Worm (Caenorhabditis elegans): ENCODE results near the gene C34F6.11.
A peak's percentile ranks its signal among the peaks of the same experiment; 100 is the strongest.

C34F6.11 gene

DNA sequence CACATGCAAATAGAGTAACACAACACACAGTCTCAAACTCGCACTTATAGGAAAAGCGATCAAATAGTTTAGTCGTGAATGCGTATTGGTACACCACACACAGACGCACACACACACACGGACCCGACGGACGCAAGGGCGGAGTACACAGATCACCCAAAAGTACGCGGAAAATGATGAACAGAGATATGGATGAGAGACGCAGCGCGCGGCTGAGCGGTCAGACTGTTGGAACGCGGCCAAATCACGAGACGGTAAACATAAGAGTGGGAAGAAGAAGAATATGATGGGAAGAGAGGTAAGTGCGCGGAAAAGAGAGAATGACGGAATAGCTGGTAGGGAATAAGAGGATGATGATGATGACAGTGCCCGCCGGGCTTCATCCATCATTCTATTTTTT, 44.4 kb upstream of the C34F6.11 start (continued):
- TF ChIP-seq sox-2 (GFP tag; IDR thresholded peaks at IDR 0.05) (no peak), K09A11.1 (tag; optimal IDR thresholded peaks at IDR 0.05; ENCODE audit: insufficient read depth) (no peak), fax-1 (tag; optimal IDR thresholded peaks at IDR 0.05) (no peak), ceh-2 (tag; optimal IDR thresholded peaks at IDR 0.05) (peak; percentile 59), fkh-10 (GFP tag; optimal IDR thresholded peaks at IDR 0.05) (no peak), ceh-30 (tag; optimal IDR thresholded peaks at IDR 0.05) (no peak), syd-9 (tag; optimal IDR thresholded peaks at IDR 0.05) (no peak), ceh-24 (tag; optimal IDR thresholded peaks at IDR 0.05) (no peak), hlh-30 (tag; optimal IDR thresholded peaks at IDR 0.05; ENCODE audit: insufficient read depth) (peak; percentile 92), hlh-15 (tag; optimal IDR thresholded peaks at IDR 0.05) (no peak), unc-3 (GFP tag; conservative IDR thresholded peaks at IDR 0.05) (no peak), unc-3 (tag; optimal IDR thresholded peaks at IDR 0.05) (no peak), ceh-34 (tag; optimal IDR thresholded peaks at IDR 0.05) (peak; percentile 79), ttx-3 (tag; optimal IDR thresholded peaks at IDR 0.05) (no peak), elt-2 (tag; optimal IDR thresholded peaks at IDR 0.05) (peak; percentile 3), F13H6.1 (tag; optimal IDR thresholded peaks at IDR 0.05) (no peak), eyg-1 (tag; optimal IDR thresholded peaks at IDR 0.05) (no peak), unc-42 (tag; optimal IDR thresholded peaks at IDR 0.05) (no peak), C38D4.7 (GFP tag; optimal IDR thresholded peaks at IDR 0.05) (no peak), ceh-48 (tag; optimal IDR thresholded peaks at IDR 0.05) (no peak), C08G9.2 (tag; optimal IDR thresholded peaks at IDR 0.05) (peak; percentile 44), hlh-8 (tag; optimal IDR thresholded peaks at IDR 0.05) (no peak), K02D7.2 (tag; optimal IDR thresholded peaks at IDR 0.05) (no peak), pha-2 (tag; optimal IDR thresholded peaks at IDR 0.05) (no peak)

DNA sequence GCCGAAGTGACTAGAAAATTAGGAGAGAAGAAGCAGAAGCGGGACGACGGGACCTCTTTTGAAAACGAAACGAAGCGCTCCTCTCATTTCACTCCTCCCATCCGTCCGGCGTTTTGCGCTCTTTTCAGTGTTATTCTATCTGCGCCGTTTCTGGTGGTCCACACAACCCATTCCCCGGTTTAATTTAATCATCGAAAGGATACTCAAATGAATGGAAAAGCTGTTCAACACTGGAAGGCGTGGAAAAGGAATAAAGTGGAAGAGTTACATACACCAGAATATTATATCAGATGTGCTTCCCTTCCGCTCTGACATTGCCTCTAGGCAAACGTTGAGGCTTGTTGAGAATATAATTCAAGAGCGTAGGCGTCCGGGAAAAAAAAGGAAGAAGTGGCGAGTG, 41.3 kb upstream of the C34F6.11 start:
- TF ChIP-seq K02D7.2 (tag; optimal IDR thresholded peaks at IDR 0.05) (no peak), sox-2 (GFP tag; IDR thresholded peaks at IDR 0.05) (no peak), pax-1 (tag; optimal IDR thresholded peaks at IDR 0.05) (no peak), K09A11.1 (tag; optimal IDR thresholded peaks at IDR 0.05; ENCODE audit: insufficient read depth) (no peak), unc-42 (tag; optimal IDR thresholded peaks at IDR 0.05) (peak; percentile 76), che-1 (tag; optimal IDR thresholded peaks at IDR 0.05) (no peak), dve-1 (tag; optimal IDR thresholded peaks at IDR 0.05) (no peak)

DNA sequence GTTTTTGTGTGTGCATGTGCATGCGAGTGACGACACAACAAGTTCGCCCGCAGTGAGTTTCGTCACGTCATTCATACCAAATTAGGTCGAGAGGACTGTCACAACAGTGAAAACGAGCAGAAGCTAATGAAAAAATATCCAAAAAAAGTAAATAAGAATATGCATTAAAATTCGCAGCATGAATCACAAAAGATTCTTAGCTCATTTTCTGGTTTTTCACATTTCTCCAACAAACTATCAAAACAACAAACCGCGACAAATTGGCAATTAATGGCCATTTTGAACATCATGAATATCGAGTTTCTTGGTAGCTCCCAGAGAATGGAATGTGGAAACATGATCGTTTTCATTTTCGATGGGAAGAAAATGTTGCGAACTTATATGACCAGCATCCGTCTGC, 39.9 kb upstream of the C34F6.11 start:
- TF ChIP-seq ceh-18 (tag; optimal IDR thresholded peaks at IDR 0.05) (no peak), Y22D7AL.16 (tag; optimal IDR thresholded peaks at IDR 0.05) (no peak), tbx-7 (tag; optimal IDR thresholded peaks at IDR 0.05) (no peak), fax-1 (tag; optimal IDR thresholded peaks at IDR 0.05) (no peak), hlh-8 (tag; optimal IDR thresholded peaks at IDR 0.05) (no peak), hlh-30 (tag; optimal IDR thresholded peaks at IDR 0.05; ENCODE audit: insufficient read depth) (no peak), ceh-22 (tag; optimal IDR thresholded peaks at IDR 0.05) (no peak), hlh-6 (tag; optimal IDR thresholded peaks at IDR 0.05) (no peak), pat-9 (tag; optimal IDR thresholded peaks at IDR 0.05) (no peak)

DNA sequence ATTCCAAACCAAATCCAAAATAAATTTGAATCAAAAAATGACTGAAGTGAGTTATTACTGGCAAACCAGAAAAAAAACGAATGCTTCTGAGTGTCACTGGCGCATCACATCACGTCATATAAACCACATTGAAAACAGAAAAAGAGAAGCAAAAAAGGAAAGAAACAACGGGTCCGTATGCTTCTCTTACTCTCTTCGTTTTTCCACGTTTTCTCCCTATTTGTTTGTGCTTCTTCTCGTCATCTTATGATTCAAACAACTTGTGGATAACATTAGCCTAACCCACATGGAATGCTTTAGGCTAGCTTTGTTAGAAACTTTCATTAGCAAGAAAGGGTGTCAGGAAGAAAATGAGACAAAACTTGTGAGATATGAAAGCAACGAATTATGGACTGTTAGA, 37.7 kb upstream of the C34F6.11 start:
- TF ChIP-seq lin-11 (tag; optimal IDR thresholded peaks at IDR 0.05) (no peak), fkh-10 (GFP tag; optimal IDR thresholded peaks at IDR 0.05) (no peak), Y22D7AL.16 (tag; optimal IDR thresholded peaks at IDR 0.05) (no peak), unc-86 (tag; optimal IDR thresholded peaks at IDR 0.05) (no peak), rnt-1 (tag; optimal IDR thresholded peaks at IDR 0.05) (no peak), ceh-9 (tag; optimal IDR thresholded peaks at IDR 0.05) (no peak), sox-2 (GFP tag; IDR thresholded peaks at IDR 0.05) (no peak), pax-1 (tag; optimal IDR thresholded peaks at IDR 0.05) (no peak), K02D7.2 (tag; optimal IDR thresholded peaks at IDR 0.05) (no peak), ceh-18 (tag; optimal IDR thresholded peaks at IDR 0.05) (no peak), tbx-7 (tag; optimal IDR thresholded peaks at IDR 0.05) (no peak), ceh-24 (tag; optimal IDR thresholded peaks at IDR 0.05) (no peak), ceh-6 (GFP tag; optimal IDR thresholded peaks at IDR 0.05) (no peak)

Data from whole organism, late embryonic.